In genomic region chrX:11090161-11090560, dm6 we compare ENCODE assay signal across 3 fruit fly cellular contexts.
TF ChIP-seq lines count a peak whose summit lies in the region.

Gene CG2076, plus strand, starts transcription at chrX:11090210.

- TF ChIP-seq CTCF in whole organism, embryonic (GFP tag; optimal IDR thresholded peaks at IDR 0.05; lab: Kevin White, UChicago) = no peak

TF ChIP-seq in whole organism, adult, 20 proteins besides CTCF, POLR2A, EP300 and RAD21:
- TF ChIP-seq tj (GFP tag; optimal IDR thresholded peaks at IDR 0.05; lab: Kevin White, UChicago) = peak; percentile 16
- TF ChIP-seq ovo (GFP tag; optimal IDR thresholded peaks at IDR 0.05; lab: Kevin White, UChicago) = no peak
- TF ChIP-seq cic (GFP tag; optimal IDR thresholded peaks at IDR 0.05; lab: Kevin White, UChicago) = no peak
- no peak for TF ChIP-seq bab1 (GFP tag; optimal IDR thresholded peaks at IDR 0.05; lab: Kevin White, UChicago)

TF ChIP-seq in whole organism, embryonic, 481 proteins besides CTCF, POLR2A, EP300 and RAD21 (continues in another document):
- no peak for TF ChIP-seq lov (optimal IDR thresholded peaks at IDR 0.05; lab: Kevin White, UChicago)
- TF ChIP-seq lov (GFP tag; IDR thresholded peaks at IDR 0.05; lab: Robert Waterston, UW) = no peak
- TF ChIP-seq CG30431 (GFP tag; optimal IDR thresholded peaks at IDR 0.05; lab: Kevin White, UChicago) = no peak
- no peak for TF ChIP-seq ken (GFP tag; IDR thresholded peaks at IDR 0.05; lab: Robert Waterston, UW)
- no peak for TF ChIP-seq Trl (optimal IDR thresholded peaks at IDR 0.05; lab: Kevin White, UChicago)
- TF ChIP-seq Trl (GFP tag; optimal IDR thresholded peaks at IDR 0.05; lab: Kevin White, UChicago) = no peak
- no peak for TF ChIP-seq CG7271 (tag; optimal IDR thresholded peaks at IDR 0.05; lab: Kevin White, UChicago)
- TF ChIP-seq vvl (GFP tag; IDR thresholded peaks at IDR 0.05; lab: Robert Waterston, UW) = 0 out of 2 replicates have a peak, but pooled peaks have one; percentile 11
- no peak for TF ChIP-seq CG2889 (GFP tag; IDR thresholded peaks at IDR 0.05; lab: Robert Waterston, UW)
- no peak for TF ChIP-seq NC2β (GFP tag; optimal IDR thresholded peaks at IDR 0.05; lab: Kevin White, UChicago)
- TF ChIP-seq CG32767 (GFP tag; IDR thresholded peaks at IDR 0.05; lab: Robert Waterston, UW) = no peak
- no peak for TF ChIP-seq tin (GFP tag; optimal IDR thresholded peaks at IDR 0.05; lab: Kevin White, UChicago)
- TF ChIP-seq Hr3 (GFP tag; optimal IDR thresholded peaks at IDR 0.05; lab: Kevin White, UChicago) = no peak
- no peak for TF ChIP-seq CG12104 (GFP tag; optimal IDR thresholded peaks at IDR 0.05; lab: Kevin White, UChicago)
- no peak for TF ChIP-seq CG43689 (GFP tag; IDR thresholded peaks at IDR 0.05; lab: Robert Waterston, UW)
- no peak for TF ChIP-seq CG2712 (tag; optimal IDR thresholded peaks at IDR 0.05; lab: Kevin White, UChicago)
- no peak for TF ChIP-seq danr (GFP tag; IDR thresholded peaks at IDR 0.05; lab: Robert Waterston, UW)
- TF ChIP-seq hb (GFP tag; IDR thresholded peaks at IDR 0.05; lab: Robert Waterston, UW; ENCODE audit: partially characterized antibody) = peak; percentile 95
- TF ChIP-seq fd102C (GFP tag; optimal IDR thresholded peaks at IDR 0.05; lab: Kevin White, UChicago) = no peak
- no peak for TF ChIP-seq Dek (tag; optimal IDR thresholded peaks at IDR 0.05; lab: Kevin White, UChicago)
- no peak for TF ChIP-seq NC2α (GFP tag; optimal IDR thresholded peaks at IDR 0.05; lab: Kevin White, UChicago)
- TF ChIP-seq ttk (GFP tag; IDR thresholded peaks at IDR 0.05; lab: Robert Waterston, UW) = no peak
- TF ChIP-seq YL-1 (GFP tag; optimal IDR thresholded peaks at IDR 0.05; lab: Kevin White, UChicago) = no peak
- TF ChIP-seq pum (GFP tag; optimal IDR thresholded peaks at IDR 0.05; lab: Kevin White, UChicago) = no peak
- TF ChIP-seq CG17912 (GFP tag; optimal IDR thresholded peaks at IDR 0.05; lab: Kevin White, UChicago) = no peak
- TF ChIP-seq Antp (GFP tag; optimal IDR thresholded peaks at IDR 0.05; lab: Kevin White, UChicago) = no peak
- no peak for TF ChIP-seq ems (GFP tag; optimal IDR thresholded peaks at IDR 0.05; lab: Kevin White, UChicago)
- TF ChIP-seq klu (GFP tag; IDR thresholded peaks at IDR 0.05; lab: Robert Waterston, UW) = no peak
- TF ChIP-seq CG8281 (tag; optimal IDR thresholded peaks at IDR 0.05; lab: Kevin White, UChicago) = no peak
- TF ChIP-seq CG7963 (GFP tag; IDR thresholded peaks at IDR 0.05; lab: Robert Waterston, UW; ENCODE audit: partially characterized antibody) = peak; percentile 94
- no peak for TF ChIP-seq Atf6 (GFP tag; IDR thresholded peaks at IDR 0.05; lab: Robert Waterston, UW)
- peak; percentile 56 for TF ChIP-seq pzg (GFP tag; optimal IDR thresholded peaks at IDR 0.05; lab: Kevin White, UChicago)
- no peak for TF ChIP-seq lab (GFP tag; optimal IDR thresholded peaks at IDR 0.05; lab: Kevin White, UChicago)
- TF ChIP-seq fd96Cb (tag; optimal IDR thresholded peaks at IDR 0.05; lab: Kevin White, UChicago) = no peak
- TF ChIP-seq scrt (GFP tag; optimal IDR thresholded peaks at IDR 0.05; lab: Kevin White, UChicago) = no peak
- TF ChIP-seq CG16863 (GFP tag; optimal IDR thresholded peaks at IDR 0.05; lab: Kevin White, UChicago) = no peak
- no peak for TF ChIP-seq btn (GFP tag; optimal IDR thresholded peaks at IDR 0.05; lab: Kevin White, UChicago)
- no peak for TF ChIP-seq MTF-1 (GFP tag; optimal IDR thresholded peaks at IDR 0.05; lab: Kevin White, UChicago; ENCODE audit: borderline replicate concordance)
- peak; percentile 97 for TF ChIP-seq HLH4C (GFP tag; IDR thresholded peaks at IDR 0.05; lab: Robert Waterston, UW; ENCODE audit: partially characterized antibody)
- TF ChIP-seq eyg (GFP tag; optimal IDR thresholded peaks at IDR 0.05; lab: Kevin White, UChicago) = no peak
- TF ChIP-seq CG10565 (GFP tag; optimal IDR thresholded peaks at IDR 0.05; lab: Kevin White, UChicago) = no peak
- TF ChIP-seq gce (GFP tag; IDR thresholded peaks at IDR 0.05; lab: Robert Waterston, UW) = no peak
- no peak for TF ChIP-seq chm (GFP tag; IDR thresholded peaks at IDR 0.05; lab: Robert Waterston, UW)
- TF ChIP-seq Drgx (GFP tag; IDR thresholded peaks at IDR 0.05; lab: Robert Waterston, UW) = no peak
- no peak for TF ChIP-seq slp2 (GFP tag; optimal IDR thresholded peaks at IDR 0.05; lab: Kevin White, UChicago)
- TF ChIP-seq Rx (GFP tag; IDR thresholded peaks at IDR 0.05; lab: Robert Waterston, UW) = no peak

TF ChIP-seq in whole organism, prepupa, 60 proteins besides CTCF, POLR2A, EP300 and RAD21:
- TF ChIP-seq Eip78C (GFP tag; lab: Kevin White, UChicago) (peak; percentile 48), Hr4 (GFP tag; optimal IDR thresholded peaks at IDR 0.05; lab: Kevin White, UChicago) (no peak), dsx (GFP tag; optimal IDR thresholded peaks at IDR 0.05; lab: Kevin White, UChicago; ENCODE audit: poor library complexity, severe bottlenecking) (peak; percentile 84), CG1621 (tag; optimal IDR thresholded peaks at IDR 0.05; lab: Kevin White, UChicago) (no peak), Eip93F (GFP tag; optimal IDR thresholded peaks at IDR 0.05; lab: Kevin White, UChicago) (no peak), net (GFP tag; optimal IDR thresholded peaks at IDR 0.05; lab: Kevin White, UChicago) (no peak), CG6854 (GFP tag; optimal IDR thresholded peaks at IDR 0.05; lab: Kevin White, UChicago) (no peak), fkh (GFP tag; optimal IDR thresholded peaks at IDR 0.05; lab: Kevin White, UChicago) (no peak), CG6163 (GFP tag; IDR thresholded peaks at IDR 0.05; lab: Robert Waterston, UW) (no peak), CG11762 (GFP tag; optimal IDR thresholded peaks at IDR 0.05; lab: Kevin White, UChicago; ENCODE audit: insufficient read depth) (no peak), CG4318 (GFP tag; optimal IDR thresholded peaks at IDR 0.05; lab: Kevin White, UChicago) (no peak), cyc (GFP tag; optimal IDR thresholded peaks at IDR 0.05; lab: Kevin White, UChicago) (no peak), CG8119 (GFP tag; IDR thresholded peaks at IDR 0.05; lab: Robert Waterston, UW) (no peak), eg (GFP tag; IDR thresholded peaks at IDR 0.05; lab: Robert Waterston, UW) (no peak), CG8319 (GFP tag; optimal IDR thresholded peaks at IDR 0.05; lab: Kevin White, UChicago) (no peak)
